Worm (Caenorhabditis elegans) whole organism, midembryonic: ENCODE data around the gene col-169.

Experiments used
- T22C8.4 ChIP-seq: fragments of 200-800 bp; sonication (Bioruptor generic); IDR thresholded peaks from 2 replicates; pipeline ENCODE4 v1.3.6; 2022; ENCODE audit warnings: missing genetic modification characterization, missing compliant biosample characterization
- cog-1 ChIP-seq: sonication (generic microtip); optimal IDR thresholded peaks from 2 replicates; lab custom pipeline; 2016; ENCODE audit warnings: missing genetic modification characterization, missing compliant biosample characterization
- flt-1 ChIP-seq: fragments of 200-800 bp; sonication (Bioruptor generic); IDR thresholded peaks from 2 replicates; pipeline ENCODE4 v1.3.6; 2022; ENCODE audit warnings: missing genetic modification characterization, missing compliant biosample characterization
- klf-2 ChIP-seq: fragments of 200-800 bp; sonication (Bioruptor generic); conservative IDR thresholded peaks from 2 replicates; pipeline ENCODE4 v1.3.6; 2022; ENCODE audit warnings: missing genetic modification reagents, missing genetic modification characterization, missing compliant biosample characterization
- ztf-23 ChIP-seq: fragments of 200-800 bp; sonication (Bioruptor generic); IDR thresholded peaks from 2 replicates; pipeline ENCODE4 v1.3.6; 2022; ENCODE audit warnings: missing genetic modification reagents, missing genetic modification characterization, missing compliant biosample characterization
- ztf-29 ChIP-seq: fragments of 200-800 bp; sonication (Bioruptor generic); IDR thresholded peaks from 2 replicates; pipeline ENCODE4 v1.3.6; 2022; ENCODE audit warnings: missing genetic modification reagents, missing genetic modification characterization, missing compliant biosample characterization

- TF ChIP-seq T22C8.4 (GFP tag; lab: Robert Waterston, UW) (no peak), ztf-23 (GFP tag; lab: Robert Waterston, UW) (no peak), ztf-29 (GFP tag; lab: Robert Waterston, UW) (no peak), klf-2 (GFP tag; lab: Robert Waterston, UW) (no peak), flt-1 (GFP tag; lab: Robert Waterston, UW) (no peak), cog-1 (tag; lab: Kevin White, UChicago) (no peak)
These were observed 36.1 kb upstream of the col-169 start, which contains the start of gene mom-1 for ce11 chrX:6292812-6293211.
